Fruit fly (Drosophila melanogaster): ENCODE measurements around the gene CG2310.

CG2310 gene

dm6 chr3R:29461846-29462245 lies 31.5 kb downstream of the CG2310 start (continued):
- TF ChIP-seq CG9727 (GFP tag; optimal IDR thresholded peaks at IDR 0.05) (no peak), jigr1 (GFP tag; IDR thresholded peaks at IDR 0.05) (no peak; the same call in 2 of the 3 replicates), Eip74EF (GFP tag; optimal IDR thresholded peaks at IDR 0.05) (no peak), sob (GFP tag; IDR thresholded peaks at IDR 0.05) (no peak), Dbx (GFP tag; IDR thresholded peaks at IDR 0.05) (no peak), en (GFP tag; optimal IDR thresholded peaks at IDR 0.05) (no peak), Sin3A (optimal IDR thresholded peaks at IDR 0.05) (no peak), CG7987 (GFP tag; optimal IDR thresholded peaks at IDR 0.05) (no peak), CG17328 (GFP tag; IDR thresholded peaks at IDR 0.05) (no peak), Sox100B (GFP tag; optimal IDR thresholded peaks at IDR 0.05) (no peak)

dm6 chr3R:29461069-29461468 lies 32.2 kb downstream of the CG2310 start:
- TF ChIP-seq twi (tag; optimal IDR thresholded peaks at IDR 0.05) (peak; percentile 94), oc (tag; optimal IDR thresholded peaks at IDR 0.05) (no peak), CTCF (GFP tag; optimal IDR thresholded peaks at IDR 0.05) (no peak), her (GFP tag; optimal IDR thresholded peaks at IDR 0.05) (no peak), Rfx (GFP tag; IDR thresholded peaks at IDR 0.05) (peak; percentile 23; the same call in 1 of the 2 replicates), Dip3 (GFP tag; optimal IDR thresholded peaks at IDR 0.05) (no peak), CG11695 (GFP tag; IDR thresholded peaks at IDR 0.05) (0 out of 3 replicates have a peak, but pooled peaks have one; percentile 28), Med (GFP tag) (peak; percentile 18), CG3726 (GFP tag; IDR thresholded peaks at IDR 0.05) (0 out of 3 replicates have a peak, but pooled peaks have one; percentile 33), CG6272 (GFP tag; IDR thresholded peaks at IDR 0.05) (0 out of 2 replicates have a peak, but pooled peaks have one; percentile 19), crol (GFP tag; IDR thresholded peaks at IDR 0.05) (0 out of 2 replicates have a peak, but pooled peaks have one; percentile 19), CG11456 (GFP tag; IDR thresholded peaks at IDR 0.05) (0 out of 3 replicates have a peak, but pooled peaks have one; percentile 8), slbo (GFP tag; IDR thresholded peaks at IDR 0.05) (peak; percentile 29; the same call in 1 of the 2 replicates), CG8388 (GFP tag; optimal IDR thresholded peaks at IDR 0.05) (peak; percentile 16), sob (GFP tag; IDR thresholded peaks at IDR 0.05) (peak; percentile 27; the same call in 1 of the 2 replicates), row (GFP tag; IDR thresholded peaks at IDR 0.05) (peak; percentile 21; the same call in 2 of the 3 replicates), CG32772 (GFP tag; IDR thresholded peaks at IDR 0.05) (0 out of 2 replicates have a peak, but pooled peaks have one; percentile 14), pho (GFP tag; optimal IDR thresholded peaks at IDR 0.05) (no peak), HLH4C (GFP tag; IDR thresholded peaks at IDR 0.05; ENCODE audit: partially characterized antibody) (0 out of 3 replicates have a peak, but pooled peaks have one; percentile 20), Drgx (GFP tag; IDR thresholded peaks at IDR 0.05) (peak; percentile 36; the same call in 1 of the 2 replicates), prd (optimal IDR thresholded peaks at IDR 0.05) (no peak), prd (GFP tag; IDR thresholded peaks at IDR 0.05) (0 out of 3 replicates have a peak, but pooled peaks have one; percentile 22), D19A (tag; optimal IDR thresholded peaks at IDR 0.05) (peak; percentile 24), Ets65A (GFP tag) (peak; percentile 82), Ptx1 (GFP tag; IDR thresholded peaks at IDR 0.05) (0 out of 2 replicates have a peak, but pooled peaks have one; percentile 30)

- TF ChIP-seq CG2712 (tag; optimal IDR thresholded peaks at IDR 0.05) (peak; percentile 50), Ada2b (GFP tag; IDR thresholded peaks at IDR 0.05) (no peak), CG1603 (tag; optimal IDR thresholded peaks at IDR 0.05) (peak; percentile 23), nmo (GFP tag; optimal IDR thresholded peaks at IDR 0.05) (peak; percentile 30), Fer1 (GFP tag; optimal IDR thresholded peaks at IDR 0.05) (no peak), dmrt99B (tag; optimal IDR thresholded peaks at IDR 0.05) (peak; percentile 15), unc-4 (GFP tag; IDR thresholded peaks at IDR 0.05; ENCODE audit: partially characterized antibody) (no peak), CG33213 (GFP tag; optimal IDR thresholded peaks at IDR 0.05) (no peak), Hr51 (GFP tag; optimal IDR thresholded peaks at IDR 0.05) (no peak), Sry-δ (GFP tag; optimal IDR thresholded peaks at IDR 0.05) (no peak), unpg (GFP tag; optimal IDR thresholded peaks at IDR 0.05) (peak; percentile 22), CG8281 (tag; optimal IDR thresholded peaks at IDR 0.05) (no peak), zfh1 (GFP tag; IDR thresholded peaks at IDR 0.05) (peak; percentile 62; the same call in 2 of the 3 replicates), da (GFP tag; optimal IDR thresholded peaks at IDR 0.05) (no peak), CG9727 (GFP tag; optimal IDR thresholded peaks at IDR 0.05) (no peak), Rfx (GFP tag; IDR thresholded peaks at IDR 0.05) (no peak), Drgx (GFP tag; IDR thresholded peaks at IDR 0.05) (0 out of 2 replicates have a peak, but pooled peaks have one; percentile 19), lab (GFP tag; optimal IDR thresholded peaks at IDR 0.05) (no peak)
Measured at dm6 chr3R:29460225-29460927, 32.9 kb downstream of the CG2310 start.
